Fruit fly (Drosophila melanogaster) whole organism, embryonic: Measurements from ENCODE around the gene Spx.

Source experiments
- Bteb2 ChIP-seq: fragments of 200-800 bp; sonication (Bioruptor generic); optimal IDR thresholded peaks from 2 replicates; lab custom pipeline; 2016; ENCODE audit warnings: missing biosample characterization, missing genetic modification characterization
- CG10462 ChIP-seq: fragments of 200-800 bp; sonication (Bioruptor generic); optimal IDR thresholded peaks from 2 replicates; lab custom pipeline; 2016; ENCODE audit warnings: missing biosample characterization, missing genetic modification characterization
- CG10565 ChIP-seq: fragments of 200-800 bp; sonication (Bioruptor generic); optimal IDR thresholded peaks from 3 replicates; lab custom pipeline; 2016; ENCODE audit warnings: missing biosample characterization, mild to moderate bottlenecking, missing genetic modification characterization
- CG1233 ChIP-seq: fragments of 200-800 bp; sonication (Bioruptor generic); optimal IDR thresholded peaks from 4 replicates; lab custom pipeline; 2018; ENCODE audit warnings: missing biosample characterization, mild to moderate bottlenecking, missing genetic modification characterization
- CG13624 ChIP-seq: fragments of 200-800 bp; sonication (Bioruptor generic); optimal IDR thresholded peaks from 2 replicates; lab custom pipeline; 2016; ENCODE audit warnings: missing biosample characterization, missing genetic modification characterization
- CG13894 ChIP-seq: fragments of 200-800 bp; sonication (Bioruptor generic); optimal IDR thresholded peaks from 3 replicates; lab custom pipeline; 2018; ENCODE audit warnings: missing biosample characterization, mild to moderate bottlenecking, missing genetic modification characterization, moderate library complexity
- CG14710 ChIP-seq: fragments of 200-800 bp; sonication (Bioruptor generic); optimal IDR thresholded peaks from 3 replicates; lab custom pipeline; 2019; ENCODE audit warnings: missing biosample characterization, mild to moderate bottlenecking, missing genetic modification characterization, moderate library complexity
- CG1529 ChIP-seq: fragments of 200-800 bp; sonication (Bioruptor generic); optimal IDR thresholded peaks from 3 replicates; lab custom pipeline; 2018; ENCODE audit warnings: missing biosample characterization, missing genetic modification characterization
- CG15514 ChIP-seq: fragments of 200-800 bp; sonication (Bioruptor generic); optimal IDR thresholded peaks from 3 replicates; lab custom pipeline; 2017; ENCODE audit warnings: missing biosample characterization, missing genetic modification characterization, mild to moderate bottlenecking, moderate library complexity, missing genetic modification reagents
- CG16815 ChIP-seq: fragments of 200-800 bp; sonication (Bioruptor generic); optimal IDR thresholded peaks from 3 replicates; lab custom pipeline; 2017; ENCODE audit warnings: missing biosample characterization, mild to moderate bottlenecking, missing genetic modification characterization
- CG17912 ChIP-seq: fragments of 200-800 bp; sonication (Bioruptor generic); optimal IDR thresholded peaks from 2 replicates; lab custom pipeline; 2018; ENCODE audit warnings: missing biosample characterization, mild to moderate bottlenecking, missing genetic modification characterization
- CG18476 ChIP-seq: fragments of 200-800 bp; sonication (Bioruptor generic); optimal IDR thresholded peaks from 2 replicates; lab custom pipeline; 2016; ENCODE audit warnings: missing biosample characterization, mild to moderate bottlenecking, missing genetic modification characterization
- CG31224 ChIP-seq: fragments of 200-800 bp; sonication (Bioruptor generic); IDR thresholded peaks from 2 replicates; pipeline ENCODE4 v1.3.6; 2022; ENCODE audit warnings: missing biosample characterization, missing genetic modification characterization
- CG34224 ChIP-seq: fragments of 200-800 bp; sonication (Bioruptor generic); IDR thresholded peaks from 3 replicates; pipeline ENCODE4 v1.3.6; 2022; ENCODE audit warnings: missing biosample characterization, missing genetic modification characterization; ENCODE audit not compliant: partially characterized antibody
- CG3995 ChIP-seq: fragments of 200-800 bp; sonication (Bioruptor generic); optimal IDR thresholded peaks from 3 replicates; lab custom pipeline; 2016; ENCODE audit warnings: missing biosample characterization, missing genetic modification characterization
- CG4854 ChIP-seq: fragments of 200-800 bp; sonication (Bioruptor generic); optimal IDR thresholded peaks from 2 replicates; lab custom pipeline; 2016; ENCODE audit warnings: missing biosample characterization, missing genetic modification characterization, inconsistent platforms
- CG7745 ChIP-seq: fragments of 200-800 bp; sonication (Bioruptor generic); optimal IDR thresholded peaks from 2 replicates; lab custom pipeline; 2018; ENCODE audit warnings: missing biosample characterization, mild to moderate bottlenecking, missing genetic modification characterization, moderate library complexity
- CG7928 ChIP-seq: fragments of 200-800 bp; sonication (Bioruptor generic); optimal IDR thresholded peaks from 2 replicates; lab custom pipeline; 2017; ENCODE audit warnings: missing biosample characterization, mild to moderate bottlenecking, missing genetic modification characterization
- CG8281 ChIP-seq: fragments of 200-800 bp; sonication (Bioruptor generic); optimal IDR thresholded peaks from 2 replicates; lab custom pipeline; 2018; ENCODE audit warnings: missing biosample characterization, mild to moderate bottlenecking, missing genetic modification characterization, moderate library complexity
- CG8290 ChIP-seq, 3 experiments: fragments of 200-800 bp; sonication (Bioruptor generic); optimal IDR thresholded peaks; 2 replicates each; lab custom pipeline; 2016 to 2019; ENCODE audit warnings: missing biosample characterization in 3 of 3, missing genetic modification characterization in 3 of 3, mild to moderate bottlenecking in 2 of 3, moderate library complexity in 1 of 3
- CG8388 ChIP-seq: fragments of 200-800 bp; sonication (Bioruptor generic); optimal IDR thresholded peaks from 2 replicates; lab custom pipeline; 2019; ENCODE audit warnings: missing biosample characterization, mild to moderate bottlenecking, missing genetic modification characterization, moderate library complexity
- CG8924 ChIP-seq: fragments of 200-800 bp; optimal IDR thresholded peaks from 3 replicates; lab custom pipeline; 2019; ENCODE audit warnings: missing biosample characterization, mild to moderate bottlenecking, missing genetic modification characterization, moderate library complexity
- D19B ChIP-seq: fragments of 200-800 bp; sonication (Bioruptor generic); optimal IDR thresholded peaks from 2 replicates; lab custom pipeline; 2017; ENCODE audit warnings: missing biosample characterization, mild to moderate bottlenecking, missing genetic modification characterization
- Dref ChIP-seq: fragments of 200-800 bp; sonication (Bioruptor generic); IDR thresholded peaks from 2 replicates; pipeline ENCODE4 v1.3.6; 2022; ENCODE audit warnings: missing biosample characterization, missing genetic modification characterization
- Drgx ChIP-seq: fragments of 200-800 bp; sonication (Bioruptor generic); IDR thresholded peaks from 2 replicates; pipeline ENCODE4 v1.3.6; 2022; ENCODE audit warnings: missing biosample characterization, missing genetic modification characterization
- Ets65A ChIP-seq: fragments of 200-800 bp; sonication (Bioruptor generic); peaks from one replicate; lab custom pipeline; 2016; ENCODE audit warnings: missing biosample characterization, missing genetic modification characterization
- HmgZ ChIP-seq: fragments of 200-800 bp; sonication (Bioruptor generic); optimal IDR thresholded peaks from 2 replicates; lab custom pipeline; 2018; ENCODE audit warnings: missing biosample characterization, mild to moderate bottlenecking, missing genetic modification characterization
- Lpt ChIP-seq: fragments of >200 bp; optimal IDR thresholded peaks from 2 replicates; lab custom pipeline; 2018; ENCODE audit warnings: missing biosample characterization, missing genetic modification characterization
- Med ChIP-seq: fragments of 200-800 bp; sonication (Bioruptor generic); peaks from one replicate; lab custom pipeline; 2016; ENCODE audit warnings: missing biosample characterization, missing genetic modification characterization, mild to moderate bottlenecking, inconsistent platforms, moderate library complexity
- NC2β ChIP-seq: fragments of 200-800 bp; sonication (Bioruptor generic); optimal IDR thresholded peaks from 2 replicates; lab custom pipeline; 2016; ENCODE audit warnings: missing biosample characterization, missing genetic modification characterization
- NK7.1 ChIP-seq: fragments of 200-800 bp; sonication (Bioruptor generic); optimal IDR thresholded peaks from 3 replicates; lab custom pipeline; 2016; ENCODE audit warnings: missing biosample characterization, missing genetic modification characterization
- Nf-YA ChIP-seq: fragments of 200-800 bp; sonication (Bioruptor generic); IDR thresholded peaks from 2 replicates; pipeline ENCODE4 v1.3.6; 2022; ENCODE audit warnings: missing biosample characterization, missing genetic modification characterization
- Optix ChIP-seq: fragments of 200-800 bp; sonication (Bioruptor generic); IDR thresholded peaks from 3 replicates; pipeline ENCODE4 v1.3.6; 2022; ENCODE audit warnings: missing biosample characterization, missing genetic modification characterization
- Poxn ChIP-seq: fragments of 200-800 bp; sonication (Bioruptor generic); IDR thresholded peaks from 2 replicates; pipeline ENCODE4 v1.3.6; 2022; ENCODE audit warnings: missing biosample characterization, missing genetic modification characterization
- Ravus ChIP-seq: fragments of 200-800 bp; sonication (Bioruptor generic); IDR thresholded peaks from 2 replicates; pipeline ENCODE4 v1.3.6; 2022; ENCODE audit warnings: missing biosample characterization, missing genetic modification characterization
- Scr ChIP-seq: fragments of 200-800 bp; sonication (Bioruptor generic); IDR thresholded peaks from 2 replicates; pipeline ENCODE4 v1.3.6; 2022; ENCODE audit warnings: missing biosample characterization, missing genetic modification characterization; ENCODE audit not compliant: partially characterized antibody
- Spps ChIP-seq: fragments of 200-800 bp; sonication (Bioruptor generic); optimal IDR thresholded peaks from 2 replicates; lab custom pipeline; 2018; ENCODE audit warnings: missing biosample characterization, mild to moderate bottlenecking, missing genetic modification characterization
- ara ChIP-seq: fragments of 200-800 bp; sonication (Bioruptor generic); IDR thresholded peaks from 2 replicates; pipeline ENCODE4 v1.3.6; 2022; ENCODE audit warnings: missing biosample characterization, missing genetic modification characterization
- bbx ChIP-seq: fragments of 200-800 bp; sonication (Bioruptor generic); IDR thresholded peaks from 2 replicates; pipeline ENCODE4 v1.3.6; 2022; ENCODE audit warnings: missing biosample characterization, missing genetic modification characterization; ENCODE audit not compliant: partially characterized antibody
- danr ChIP-seq: fragments of 200-800 bp; sonication (Bioruptor generic); IDR thresholded peaks from 2 replicates; pipeline ENCODE4 v1.3.6; 2022; ENCODE audit warnings: missing biosample characterization, missing genetic modification characterization
- dati ChIP-seq: fragments of 200-800 bp; sonication (Bioruptor generic); IDR thresholded peaks from 2 replicates; pipeline ENCODE4 v1.3.6; 2022; ENCODE audit warnings: missing biosample characterization, missing genetic modification characterization
- dm ChIP-seq: fragments of 200-800 bp; sonication (Bioruptor generic); optimal IDR thresholded peaks from 3 replicates; lab custom pipeline; 2016; ENCODE audit warnings: missing biosample characterization, missing genetic modification characterization
- gcm ChIP-seq: fragments of 200-800 bp; sonication (Bioruptor generic); optimal IDR thresholded peaks from 2 replicates; lab custom pipeline; 2019; ENCODE audit warnings: missing biosample characterization, mild to moderate bottlenecking, missing genetic modification characterization, moderate library complexity
- hbn ChIP-seq: fragments of 200-800 bp; sonication (Bioruptor generic); IDR thresholded peaks from 2 replicates; pipeline ENCODE4 v1.3.6; 2022; ENCODE audit warnings: missing biosample characterization, missing genetic modification characterization; ENCODE audit not compliant: partially characterized antibody
- hth ChIP-seq: fragments of >200 bp; optimal IDR thresholded peaks from 2 replicates; lab custom pipeline; 2017; ENCODE audit warnings: inconsistent platforms
- mirr ChIP-seq: fragments of 200-800 bp; sonication (Bioruptor generic); optimal IDR thresholded peaks from 3 replicates; lab custom pipeline; 2018; ENCODE audit warnings: missing biosample characterization, mild to moderate bottlenecking, missing genetic modification characterization
- onecut ChIP-seq: fragments of 200-800 bp; sonication (Bioruptor generic); IDR thresholded peaks from 2 replicates; pipeline ENCODE4 v1.3.6; 2022; ENCODE audit warnings: missing biosample characterization, missing genetic modification characterization
- psq ChIP-seq: fragments of 200-800 bp; sonication (Bioruptor generic); optimal IDR thresholded peaks from 2 replicates; lab custom pipeline; 2017; ENCODE audit warnings: missing biosample characterization, missing genetic modification characterization
- schlank ChIP-seq: fragments of 200-800 bp; sonication (Bioruptor generic); optimal IDR thresholded peaks from 2 replicates; lab custom pipeline; 2018; ENCODE audit warnings: missing biosample characterization, mild to moderate bottlenecking, missing genetic modification characterization
- scrt ChIP-seq: fragments of 200-800 bp; sonication (Bioruptor generic); optimal IDR thresholded peaks from 2 replicates; lab custom pipeline; 2018; ENCODE audit warnings: missing biosample characterization, mild to moderate bottlenecking, missing genetic modification characterization, moderate library complexity
- sd ChIP-seq: fragments of 200-800 bp; sonication (Bioruptor generic); optimal IDR thresholded peaks from 3 replicates; lab custom pipeline; 2018; ENCODE audit warnings: missing biosample characterization, mild to moderate bottlenecking, missing genetic modification characterization, moderate library complexity
- zfh1 ChIP-seq: fragments of 200-800 bp; sonication (Bioruptor generic); IDR thresholded peaks from 3 replicates; pipeline ENCODE4 v1.3.6; 2022; ENCODE audit warnings: missing biosample characterization, missing genetic modification characterization

The Spx gene

DNA sequence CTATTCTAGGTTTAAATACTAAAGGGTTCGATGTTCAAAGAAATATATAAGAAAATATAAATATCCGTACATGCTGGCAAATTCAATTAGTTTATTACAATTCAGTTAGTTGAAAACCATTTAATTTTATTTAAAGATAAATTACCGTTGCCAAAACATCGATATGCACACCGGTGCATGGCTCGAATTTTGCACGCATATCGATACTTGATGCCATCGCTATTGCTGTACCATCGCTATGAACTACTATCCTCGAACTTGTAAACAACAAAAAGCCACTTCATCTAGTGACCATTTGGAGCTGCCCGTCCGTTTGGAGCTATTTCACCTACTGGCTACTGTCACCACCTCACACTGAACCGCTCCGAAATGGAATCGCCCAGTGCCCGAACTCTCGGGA, 5.3 kb downstream of the Spx start, which contains the start of gene Josd (continued):
- TF ChIP-seq CG1529 = no peak
- no peak for TF ChIP-seq Optix (GFP tag; lab: Robert Waterston, UW)
- TF ChIP-seq schlank = no peak
- TF ChIP-seq CG34224 (GFP tag; lab: Robert Waterston, UW) = peak; percentile 85
- no peak for TF ChIP-seq zfh1 (GFP tag; lab: Robert Waterston, UW)
- no peak for TF ChIP-seq scrt (GFP tag; lab: Kevin White, UChicago)
- no peak for TF ChIP-seq Poxn (GFP tag; lab: Robert Waterston, UW)
- no peak for TF ChIP-seq mirr (GFP tag; lab: Kevin White, UChicago)
- no peak for TF ChIP-seq danr
- peak; percentile 93 for TF ChIP-seq CG15514 (GFP tag; lab: Kevin White, UChicago)
- no peak for TF ChIP-seq Ravus (GFP tag; lab: Robert Waterston, UW)
- no peak for TF ChIP-seq CG8281 (tag; lab: Kevin White, UChicago)
- TF ChIP-seq Lpt = no peak
- TF ChIP-seq CG17912 (GFP tag; lab: Kevin White, UChicago) = no peak
- TF ChIP-seq NK7.1 = no peak
- no peak for TF ChIP-seq hth
- TF ChIP-seq sd (tag; lab: Kevin White, UChicago) = no peak
- no peak for TF ChIP-seq CG10462 (GFP tag; lab: Kevin White, UChicago)
- no peak for TF ChIP-seq CG8924 (tag; lab: Kevin White, UChicago)
- TF ChIP-seq CG31224 = no peak
- TF ChIP-seq CG4854 = no peak
- TF ChIP-seq CG16815 (GFP tag; lab: Kevin White, UChicago) = no peak
- peak; percentile 30 for TF ChIP-seq CG14710 (tag; lab: Kevin White, UChicago)
- no peak for TF ChIP-seq HmgZ (tag; lab: Kevin White, UChicago)
- TF ChIP-seq gcm (GFP tag; lab: Kevin White, UChicago) = no peak
- TF ChIP-seq Nf-YA (GFP tag; lab: Robert Waterston, UW) = no peak
- TF ChIP-seq CG8388 = no peak
- no peak for TF ChIP-seq D19B
- TF ChIP-seq Dref (GFP tag; lab: Robert Waterston, UW) = peak; percentile 81
- no peak for TF ChIP-seq dm (GFP tag; lab: Kevin White, UChicago)
- no peak for TF ChIP-seq dati
- TF ChIP-seq ara (GFP tag; lab: Robert Waterston, UW) = no peak
- TF ChIP-seq Spps = no peak
- peak; percentile 87 for TF ChIP-seq hbn
- no peak for TF ChIP-seq CG1233 (GFP tag; lab: Kevin White, UChicago)
- no peak for TF ChIP-seq CG10565 (GFP tag; lab: Kevin White, UChicago)
- TF ChIP-seq Drgx = no peak
- peak; percentile 90 for TF ChIP-seq CG3995
- TF ChIP-seq CG8290 (GFP tag; optimal IDR thresholded peaks at IDR 0.05; lab: Kevin White, UChicago) = no peak
- peak in 1 of 2 experiments; percentile 41 for TF ChIP-seq CG8290 (tag; optimal IDR thresholded peaks at IDR 0.05; lab: Kevin White, UChicago)
- peak; percentile 83 for TF ChIP-seq bbx (GFP tag; lab: Robert Waterston, UW)
- TF ChIP-seq CG18476 (GFP tag; lab: Kevin White, UChicago) = no peak
- no peak for TF ChIP-seq CG13894 (tag; lab: Kevin White, UChicago)
- peak; percentile 86 for TF ChIP-seq Scr (GFP tag; lab: Robert Waterston, UW)
- TF ChIP-seq CG13624 (GFP tag; lab: Kevin White, UChicago) = no peak
- TF ChIP-seq Med (GFP tag; lab: Kevin White, UChicago) = peak; percentile 80
- TF ChIP-seq psq (GFP tag; lab: Kevin White, UChicago) = no peak
- TF ChIP-seq Bteb2 = no peak
- TF ChIP-seq CG7745 (tag; lab: Kevin White, UChicago) = no peak
- no peak for TF ChIP-seq onecut (GFP tag; lab: Robert Waterston, UW)
- TF ChIP-seq Ets65A (GFP tag; lab: Kevin White, UChicago) = no peak
- no peak for TF ChIP-seq NC2β
- no peak for TF ChIP-seq CG7928 (GFP tag; lab: Kevin White, UChicago)
